1 fruit fly cellular context compared by ENCODE assay signal in the genomic region with DNA sequence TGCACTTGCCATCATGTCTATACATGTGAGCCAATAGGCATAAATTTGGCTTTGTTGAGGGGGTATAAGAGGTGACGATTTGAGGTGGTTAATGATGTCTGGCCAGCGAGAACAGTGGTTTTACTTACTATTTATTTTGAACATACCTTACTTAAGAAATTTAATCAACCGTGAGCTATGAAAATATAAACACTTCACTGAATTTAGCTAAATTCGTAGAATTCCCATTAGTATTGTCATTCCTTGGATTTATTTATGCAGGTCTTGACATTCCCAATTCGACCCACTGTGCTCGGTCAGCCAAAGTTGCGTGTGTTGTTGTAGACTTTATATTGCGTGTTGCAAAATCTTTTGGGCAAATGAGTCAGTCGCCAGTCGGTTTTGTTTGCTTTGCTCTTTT.
TF ChIP-seq lines count a peak whose summit lies in the region.

No protein-coding gene starts in this region.

TF ChIP-seq in whole organism, embryonic, 481 proteins besides CTCF, POLR2A, EP300 and RAD21 (continued from another document):
- TF ChIP-seq CG7963 (GFP tag; IDR thresholded peaks at IDR 0.05; lab: Robert Waterston, UW; ENCODE audit: partially characterized antibody): no peak
- TF ChIP-seq tgo (GFP tag; IDR thresholded peaks at IDR 0.05; lab: Robert Waterston, UW): peak; percentile 40; the same call in 1 of the 3 replicates
- TF ChIP-seq CG6272 (GFP tag; IDR thresholded peaks at IDR 0.05; lab: Robert Waterston, UW): no peak
- no peak for TF ChIP-seq CG16813 (GFP tag; IDR thresholded peaks at IDR 0.05; lab: Robert Waterston, UW; ENCODE audit: partially characterized antibody)
- no peak for TF ChIP-seq CG10543 (GFP tag; optimal IDR thresholded peaks at IDR 0.05; lab: Kevin White, UChicago)
- no peak for TF ChIP-seq org-1 (GFP tag; optimal IDR thresholded peaks at IDR 0.05; lab: Kevin White, UChicago)
- TF ChIP-seq zfh1 (GFP tag; IDR thresholded peaks at IDR 0.05; lab: Robert Waterston, UW): no peak
- peak; percentile 13; the same call in 1 of the 2 replicates for TF ChIP-seq lmd (GFP tag; IDR thresholded peaks at IDR 0.05; lab: Robert Waterston, UW)
- no peak for TF ChIP-seq Dll (GFP tag; IDR thresholded peaks at IDR 0.05; lab: Robert Waterston, UW; ENCODE audit: partially characterized antibody)
- TF ChIP-seq CG33557 (GFP tag; optimal IDR thresholded peaks at IDR 0.05; lab: Kevin White, UChicago): no peak
- no peak for TF ChIP-seq Hey (tag; optimal IDR thresholded peaks at IDR 0.05; lab: Kevin White, UChicago)
- TF ChIP-seq CG1233 (GFP tag; optimal IDR thresholded peaks at IDR 0.05; lab: Kevin White, UChicago): no peak
- TF ChIP-seq gce (GFP tag; IDR thresholded peaks at IDR 0.05; lab: Robert Waterston, UW): no peak
- TF ChIP-seq Doc3 (GFP tag; IDR thresholded peaks at IDR 0.05; lab: Robert Waterston, UW; ENCODE audit: partially characterized antibody): no peak
- TF ChIP-seq dan (GFP tag; IDR thresholded peaks at IDR 0.05; lab: Robert Waterston, UW): no peak
- peak; percentile 29 for TF ChIP-seq CG15269 (tag; optimal IDR thresholded peaks at IDR 0.05; lab: Kevin White, UChicago)
- no peak for TF ChIP-seq Blimp-1 (GFP tag; optimal IDR thresholded peaks at IDR 0.05; lab: Kevin White, UChicago)
- peak; percentile 1 for TF ChIP-seq CG30403 (GFP tag; optimal IDR thresholded peaks at IDR 0.05; lab: Kevin White, UChicago)
- TF ChIP-seq CG8281 (tag; optimal IDR thresholded peaks at IDR 0.05; lab: Kevin White, UChicago): no peak
- peak; percentile 39 for TF ChIP-seq Sox102F (GFP tag; optimal IDR thresholded peaks at IDR 0.05; lab: Kevin White, UChicago)
- TF ChIP-seq dati (GFP tag; IDR thresholded peaks at IDR 0.05; lab: Robert Waterston, UW): no peak
- no peak for TF ChIP-seq bcd (GFP tag; optimal IDR thresholded peaks at IDR 0.05; lab: Kevin White, UChicago)
- no peak for TF ChIP-seq cad (GFP tag; optimal IDR thresholded peaks at IDR 0.05; lab: Kevin White, UChicago)
- peak; percentile 23; the same call in 1 of the 2 replicates for TF ChIP-seq esg (GFP tag; conservative IDR thresholded peaks at IDR 0.05; lab: Robert Waterston, UW)
- TF ChIP-seq Rfx (GFP tag; IDR thresholded peaks at IDR 0.05; lab: Robert Waterston, UW): no peak
- TF ChIP-seq Tbp (GFP tag; optimal IDR thresholded peaks at IDR 0.05; lab: Kevin White, UChicago): no peak
- TF ChIP-seq CG32772 (GFP tag; IDR thresholded peaks at IDR 0.05; lab: Robert Waterston, UW): 0 out of 2 replicates have a peak, but pooled peaks have one; percentile 31
- no peak for TF ChIP-seq phol (tag; optimal IDR thresholded peaks at IDR 0.05; lab: Kevin White, UChicago)
- no peak for TF ChIP-seq Abd-B (GFP tag; optimal IDR thresholded peaks at IDR 0.05; lab: Kevin White, UChicago)
- no peak for TF ChIP-seq D (optimal IDR thresholded peaks at IDR 0.05; lab: Kevin White, UChicago)
- TF ChIP-seq D (GFP tag; optimal IDR thresholded peaks at IDR 0.05; lab: Kevin White, UChicago): no peak
- no peak for TF ChIP-seq bsh (GFP tag; optimal IDR thresholded peaks at IDR 0.05; lab: Kevin White, UChicago)
- TF ChIP-seq H2.0 (GFP tag; IDR thresholded peaks at IDR 0.05; lab: Robert Waterston, UW): 0 out of 2 replicates have a peak, but pooled peaks have one; percentile 31
- no peak for TF ChIP-seq CG13424 (tag; optimal IDR thresholded peaks at IDR 0.05; lab: Kevin White, UChicago)
- TF ChIP-seq crc (GFP tag; optimal IDR thresholded peaks at IDR 0.05; lab: Kevin White, UChicago): no peak
- no peak for TF ChIP-seq CG10321 (GFP tag; IDR thresholded peaks at IDR 0.05; lab: Robert Waterston, UW)
- TF ChIP-seq B-H2 (GFP tag; optimal IDR thresholded peaks at IDR 0.05; lab: Kevin White, UChicago): no peak
- TF ChIP-seq al (GFP tag; IDR thresholded peaks at IDR 0.05; lab: Robert Waterston, UW): no peak
- no peak for TF ChIP-seq nau (GFP tag; optimal IDR thresholded peaks at IDR 0.05; lab: Kevin White, UChicago)
- no peak for TF ChIP-seq dm (GFP tag; optimal IDR thresholded peaks at IDR 0.05; lab: Kevin White, UChicago)
- no peak for TF ChIP-seq Opbp (GFP tag; IDR thresholded peaks at IDR 0.05; lab: Robert Waterston, UW; ENCODE audit: partially characterized antibody)
- TF ChIP-seq CG2202 (tag; optimal IDR thresholded peaks at IDR 0.05; lab: Kevin White, UChicago): no peak
- no peak for TF ChIP-seq CG18599 (GFP tag; optimal IDR thresholded peaks at IDR 0.05; lab: Kevin White, UChicago)
- no peak for TF ChIP-seq CG4328 (GFP tag; optimal IDR thresholded peaks at IDR 0.05; lab: Kevin White, UChicago)
- TF ChIP-seq Dip2 (GFP tag; IDR thresholded peaks at IDR 0.05; lab: Robert Waterston, UW): no peak
- no peak for TF ChIP-seq CG11723 (GFP tag; optimal IDR thresholded peaks at IDR 0.05; lab: Kevin White, UChicago)
- TF ChIP-seq aop (GFP tag; IDR thresholded peaks at IDR 0.05; lab: Robert Waterston, UW): no peak
- TF ChIP-seq CG11504 (tag; optimal IDR thresholded peaks at IDR 0.05; lab: Kevin White, UChicago): peak; percentile 45
- TF ChIP-seq hkb (optimal IDR thresholded peaks at IDR 0.05; lab: Kevin White, UChicago): no peak
- TF ChIP-seq hkb (GFP tag; IDR thresholded peaks at IDR 0.05; lab: Robert Waterston, UW): peak; percentile 41; the same call in 1 of the 2 replicates
- no peak for TF ChIP-seq Usf (GFP tag; optimal IDR thresholded peaks at IDR 0.05; lab: Kevin White, UChicago)
- no peak for TF ChIP-seq CG8924 (tag; optimal IDR thresholded peaks at IDR 0.05; lab: Kevin White, UChicago)
- no peak for TF ChIP-seq CkIIα-i1 (GFP tag; IDR thresholded peaks at IDR 0.05; lab: Robert Waterston, UW)
- no peak for TF ChIP-seq tx (GFP tag; optimal IDR thresholded peaks at IDR 0.05; lab: Kevin White, UChicago)
- no peak for TF ChIP-seq Hmr (GFP tag; optimal IDR thresholded peaks at IDR 0.05; lab: Kevin White, UChicago)
- TF ChIP-seq Sin3A (optimal IDR thresholded peaks at IDR 0.05; lab: Kevin White, UChicago): no peak
- TF ChIP-seq cas (GFP tag; IDR thresholded peaks at IDR 0.05; lab: Robert Waterston, UW): no peak
- no peak for TF ChIP-seq tup (GFP tag; optimal IDR thresholded peaks at IDR 0.05; lab: Kevin White, UChicago)
- peak in 1 of 2 experiments; percentile 59 for TF ChIP-seq Hr51 (GFP tag; optimal IDR thresholded peaks at IDR 0.05; lab: Kevin White, UChicago)
- TF ChIP-seq Aef1 (GFP tag; IDR thresholded peaks at IDR 0.05; lab: Robert Waterston, UW): no peak; the same call in 2 of the 3 replicates
- no peak for TF ChIP-seq cato (GFP tag; optimal IDR thresholded peaks at IDR 0.05; lab: Kevin White, UChicago; ENCODE audit: borderline replicate concordance)
- TF ChIP-seq CG17802 (tag; optimal IDR thresholded peaks at IDR 0.05; lab: Kevin White, UChicago): no peak
- TF ChIP-seq Ada2b (GFP tag; IDR thresholded peaks at IDR 0.05; lab: Robert Waterston, UW): 0 out of 2 replicates have a peak, but pooled peaks have one; percentile 23
- no peak for TF ChIP-seq Deaf1 (tag; optimal IDR thresholded peaks at IDR 0.05; lab: Kevin White, UChicago)
- TF ChIP-seq CG17568 (GFP tag; optimal IDR thresholded peaks at IDR 0.05; lab: Kevin White, UChicago): no peak
- TF ChIP-seq CG11456 (GFP tag; IDR thresholded peaks at IDR 0.05; lab: Robert Waterston, UW): no peak
- no peak for TF ChIP-seq CG9437 (GFP tag; optimal IDR thresholded peaks at IDR 0.05; lab: Kevin White, UChicago)
- no peak for TF ChIP-seq CG9609 (GFP tag; optimal IDR thresholded peaks at IDR 0.05; lab: Kevin White, UChicago)
- TF ChIP-seq ERR (GFP tag; optimal IDR thresholded peaks at IDR 0.05; lab: Kevin White, UChicago): no peak
- no peak for TF ChIP-seq sima (GFP tag; optimal IDR thresholded peaks at IDR 0.05; lab: Kevin White, UChicago)
- no peak for TF ChIP-seq CG30020 (tag; optimal IDR thresholded peaks at IDR 0.05; lab: Kevin White, UChicago)
- 0 out of 3 replicates have a peak, but pooled peaks have one; percentile 24 for TF ChIP-seq CG3726 (GFP tag; IDR thresholded peaks at IDR 0.05; lab: Robert Waterston, UW)
- TF ChIP-seq Adf1 (GFP tag; IDR thresholded peaks at IDR 0.05; lab: Robert Waterston, UW): no peak
- no peak for TF ChIP-seq Sry-δ (GFP tag; optimal IDR thresholded peaks at IDR 0.05; lab: Kevin White, UChicago)
- TF ChIP-seq Sox100B (GFP tag; optimal IDR thresholded peaks at IDR 0.05; lab: Kevin White, UChicago): no peak
- TF ChIP-seq CG18476 (GFP tag; optimal IDR thresholded peaks at IDR 0.05; lab: Kevin White, UChicago): no peak
- TF ChIP-seq fu2 (GFP tag; optimal IDR thresholded peaks at IDR 0.05; lab: Kevin White, UChicago): no peak
- no peak for TF ChIP-seq CG6854 (GFP tag; optimal IDR thresholded peaks at IDR 0.05; lab: Kevin White, UChicago)
- no peak for TF ChIP-seq Mrtf (GFP tag; IDR thresholded peaks at IDR 0.05; lab: Robert Waterston, UW)
- TF ChIP-seq CG8765 (GFP tag; IDR thresholded peaks at IDR 0.05; lab: Robert Waterston, UW): no peak
- no peak for TF ChIP-seq CG8089 (GFP tag; optimal IDR thresholded peaks at IDR 0.05; lab: Kevin White, UChicago)
- TF ChIP-seq CG10209 (GFP tag; optimal IDR thresholded peaks at IDR 0.05; lab: Kevin White, UChicago): no peak
- TF ChIP-seq CG8290 (GFP tag; optimal IDR thresholded peaks at IDR 0.05; lab: Kevin White, UChicago): no peak
- peak in 1 of 2 experiments; percentile 0 for TF ChIP-seq CG8290 (tag; optimal IDR thresholded peaks at IDR 0.05; lab: Kevin White, UChicago)
- TF ChIP-seq ewg (GFP tag; optimal IDR thresholded peaks at IDR 0.05; lab: Kevin White, UChicago): no peak
- TF ChIP-seq vfl (GFP tag; optimal IDR thresholded peaks at IDR 0.05; lab: Kevin White, UChicago): no peak
- 0 out of 3 replicates have a peak, but pooled peaks have one; percentile 7 for TF ChIP-seq CG6791 (GFP tag; IDR thresholded peaks at IDR 0.05; lab: Robert Waterston, UW; ENCODE audit: partially characterized antibody)
- TF ChIP-seq CG18764 (GFP tag; optimal IDR thresholded peaks at IDR 0.05; lab: Kevin White, UChicago): no peak
- no peak for TF ChIP-seq HLH4C (GFP tag; IDR thresholded peaks at IDR 0.05; lab: Robert Waterston, UW; ENCODE audit: partially characterized antibody)
- TF ChIP-seq fd3F (GFP tag; optimal IDR thresholded peaks at IDR 0.05; lab: Kevin White, UChicago): no peak
- TF ChIP-seq CG12219 (GFP tag; optimal IDR thresholded peaks at IDR 0.05; lab: Kevin White, UChicago): no peak
- TF ChIP-seq corto (GFP tag; optimal IDR thresholded peaks at IDR 0.05; lab: Kevin White, UChicago): no peak
- no peak for TF ChIP-seq CG30431 (GFP tag; optimal IDR thresholded peaks at IDR 0.05; lab: Kevin White, UChicago)
- no peak for TF ChIP-seq Dip3 (GFP tag; optimal IDR thresholded peaks at IDR 0.05; lab: Kevin White, UChicago)
- no peak for TF ChIP-seq HLH54F (GFP tag; optimal IDR thresholded peaks at IDR 0.05; lab: Kevin White, UChicago)
- no peak for TF ChIP-seq Neu2 (GFP tag; optimal IDR thresholded peaks at IDR 0.05; lab: Kevin White, UChicago; ENCODE audit: borderline replicate concordance)
- no peak for TF ChIP-seq tap (tag; optimal IDR thresholded peaks at IDR 0.05; lab: Kevin White, UChicago)
- no peak for TF ChIP-seq CG10959 (GFP tag; IDR thresholded peaks at IDR 0.05; lab: Robert Waterston, UW)
- no peak for TF ChIP-seq CG3995 (GFP tag; optimal IDR thresholded peaks at IDR 0.05; lab: Kevin White, UChicago)
- no peak for TF ChIP-seq Nf-YB (GFP tag; optimal IDR thresholded peaks at IDR 0.05; lab: Kevin White, UChicago)
- TF ChIP-seq psq (GFP tag; optimal IDR thresholded peaks at IDR 0.05; lab: Kevin White, UChicago): no peak
- no peak for TF ChIP-seq CG2712 (tag; optimal IDR thresholded peaks at IDR 0.05; lab: Kevin White, UChicago)
- TF ChIP-seq CG11695 (GFP tag; IDR thresholded peaks at IDR 0.05; lab: Robert Waterston, UW): 0 out of 3 replicates have a peak, but pooled peaks have one; percentile 30
- peak; percentile 29; the same call in 1 of the 2 replicates for TF ChIP-seq vvl (GFP tag; IDR thresholded peaks at IDR 0.05; lab: Robert Waterston, UW)
- TF ChIP-seq H15 (GFP tag; IDR thresholded peaks at IDR 0.05; lab: Robert Waterston, UW): no peak
- TF ChIP-seq pb (GFP tag; optimal IDR thresholded peaks at IDR 0.05; lab: Kevin White, UChicago): no peak
- no peak for TF ChIP-seq CG15601 (tag; optimal IDR thresholded peaks at IDR 0.05; lab: Kevin White, UChicago)
- no peak for TF ChIP-seq CG34224 (GFP tag; IDR thresholded peaks at IDR 0.05; lab: Robert Waterston, UW; ENCODE audit: partially characterized antibody)
- TF ChIP-seq disco-r (GFP tag; optimal IDR thresholded peaks at IDR 0.05; lab: Kevin White, UChicago): no peak
- peak; percentile 51 for TF ChIP-seq dmrt99B (tag; optimal IDR thresholded peaks at IDR 0.05; lab: Kevin White, UChicago)
- TF ChIP-seq Gsc (GFP tag; IDR thresholded peaks at IDR 0.05; lab: Robert Waterston, UW): no peak
- TF ChIP-seq danr (GFP tag; IDR thresholded peaks at IDR 0.05; lab: Robert Waterston, UW): no peak
- no peak for TF ChIP-seq Lpt (GFP tag; optimal IDR thresholded peaks at IDR 0.05; lab: Kevin White, UChicago)
- TF ChIP-seq caup (GFP tag; optimal IDR thresholded peaks at IDR 0.05; lab: Kevin White, UChicago; ENCODE audit: severe bottlenecking): no peak
- no peak for TF ChIP-seq repo (GFP tag; optimal IDR thresholded peaks at IDR 0.05; lab: Kevin White, UChicago)
- TF ChIP-seq PHDP (tag; optimal IDR thresholded peaks at IDR 0.05; lab: Kevin White, UChicago): no peak
- TF ChIP-seq CG34376 (GFP tag; optimal IDR thresholded peaks at IDR 0.05; lab: Kevin White, UChicago): no peak
- peak; percentile 80 for TF ChIP-seq Drgx (GFP tag; IDR thresholded peaks at IDR 0.05; lab: Robert Waterston, UW)
- no peak for TF ChIP-seq Xrp1 (GFP tag; IDR thresholded peaks at IDR 0.05; lab: Robert Waterston, UW)
- TF ChIP-seq Gug (GFP tag; IDR thresholded peaks at IDR 0.05; lab: Robert Waterston, UW): no peak
- no peak for TF ChIP-seq sim (GFP tag; IDR thresholded peaks at IDR 0.05; lab: Robert Waterston, UW)
- no peak for TF ChIP-seq BEAF-32 (GFP tag; optimal IDR thresholded peaks at IDR 0.05; lab: Kevin White, UChicago)
- no peak for TF ChIP-seq CG16815 (GFP tag; optimal IDR thresholded peaks at IDR 0.05; lab: Kevin White, UChicago)
- TF ChIP-seq chn (GFP tag; optimal IDR thresholded peaks at IDR 0.05; lab: Kevin White, UChicago): no peak
